Fruit fly (Drosophila melanogaster) whole organism, adult: ENCODE data around the gene CG31370.

ENCODE experiments used
- CG14711 ChIP-seq: fragments of 200-800 bp; sonication (Bioruptor generic); optimal IDR thresholded peaks from 2 replicates; lab custom pipeline; 2018; ENCODE audit warnings: missing biosample characterization, mild to moderate bottlenecking, missing genetic modification characterization, moderate library complexity
- CG1620 ChIP-seq: fragments of 200-800 bp; sonication (Bioruptor generic); optimal IDR thresholded peaks from 2 replicates; lab custom pipeline; 2016; ENCODE audit warnings: missing biosample characterization, missing genetic modification characterization
- CG33017 ChIP-seq: fragments of 200-800 bp; sonication (Bioruptor generic); optimal IDR thresholded peaks from 2 replicates; lab custom pipeline; 2018; ENCODE audit warnings: missing biosample characterization, mild to moderate bottlenecking, missing genetic modification characterization, moderate library complexity
- CG5204 ChIP-seq: fragments of 200-800 bp; sonication (Bioruptor generic); optimal IDR thresholded peaks from 2 replicates; lab custom pipeline; 2016; ENCODE audit warnings: missing biosample characterization, missing genetic modification characterization
- CG7045 ChIP-seq: fragments of 200-800 bp; sonication (Bioruptor generic); optimal IDR thresholded peaks from 2 replicates; lab custom pipeline; 2017; ENCODE audit warnings: missing biosample characterization, mild to moderate bottlenecking, missing genetic modification characterization
- Crg-1 ChIP-seq: fragments of 200-800 bp; sonication (Bioruptor generic); optimal IDR thresholded peaks from 2 replicates; lab custom pipeline; 2016; ENCODE audit warnings: missing biosample characterization, missing genetic modification characterization
- kay ChIP-seq: fragments of 200-800 bp; sonication (Bioruptor generic); peaks from one replicate; lab custom pipeline; 2016; ENCODE audit warnings: missing biosample characterization, missing genetic modification characterization, borderline replicate concordance
- ovo ChIP-seq: fragments of 200-800 bp; sonication (Bioruptor generic); optimal IDR thresholded peaks from 2 replicates; lab custom pipeline; 2016; ENCODE audit warnings: missing biosample characterization, missing genetic modification characterization
- tj ChIP-seq: fragments of 200-800 bp; sonication (Bioruptor generic); optimal IDR thresholded peaks from 3 replicates; lab custom pipeline; 2017; ENCODE audit warnings: missing biosample characterization, mild to moderate bottlenecking, missing genetic modification characterization, moderate library complexity
- toe ChIP-seq: fragments of 200-800 bp; sonication (Bioruptor generic); optimal IDR thresholded peaks from 2 replicates; lab custom pipeline; 2016; ENCODE audit warnings: missing biosample characterization, missing genetic modification characterization

DNA sequence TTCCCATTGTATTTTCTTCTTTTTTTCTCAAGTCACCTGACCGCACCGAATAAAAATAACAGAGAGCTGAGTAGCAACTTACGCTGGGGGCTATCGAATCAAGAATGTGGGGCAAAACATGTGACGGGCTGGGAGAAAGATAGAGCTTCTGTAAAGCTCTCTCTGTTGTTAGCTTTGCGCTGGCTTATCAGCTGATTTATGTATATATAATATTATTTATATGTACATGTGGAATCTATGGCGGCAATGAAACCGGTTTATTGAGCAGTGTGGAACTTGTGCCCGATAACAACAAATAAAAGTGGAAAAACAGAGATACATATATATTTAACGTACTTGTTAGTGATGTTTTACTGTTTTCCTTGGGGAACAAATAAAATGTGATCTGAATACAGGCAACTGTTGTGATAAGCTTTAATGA lies 9.4 kb upstream of the CG31370 start, which contains the start of gene CG31098:
- TF ChIP-seq kay (GFP tag; lab: Kevin White, UChicago), result peak; percentile 89
- peak; percentile 83 for TF ChIP-seq CG33017 (tag; lab: Kevin White, UChicago)
- no peak for TF ChIP-seq CG5204 (GFP tag; lab: Kevin White, UChicago)
- TF ChIP-seq ovo (GFP tag; lab: Kevin White, UChicago), result peak; percentile 41
- peak; percentile 41 for TF ChIP-seq toe (GFP tag; lab: Kevin White, UChicago)
- peak; percentile 62 for TF ChIP-seq CG7045 (GFP tag; lab: Kevin White, UChicago)
- TF ChIP-seq Crg-1 (GFP tag; lab: Kevin White, UChicago), result no peak
- no peak for TF ChIP-seq CG1620 (GFP tag; lab: Kevin White, UChicago)
- peak; percentile 29 for TF ChIP-seq CG14711 (tag; lab: Kevin White, UChicago)
- peak; percentile 18 for TF ChIP-seq tj (GFP tag; lab: Kevin White, UChicago)
